Worm (Caenorhabditis elegans): ENCODE results near the gene T26H5.9.

- TF ChIP-seq ztf-29 (GFP tag; IDR thresholded peaks at IDR 0.05) (no peak), klf-2 (GFP tag; conservative IDR thresholded peaks at IDR 0.05) (no peak), med-1 (GFP tag; optimal IDR thresholded peaks at IDR 0.05; ENCODE audit: insufficient read depth) (no peak), tab-1 (GFP tag; IDR thresholded peaks at IDR 0.05) (no peak), flt-1 (GFP tag; IDR thresholded peaks at IDR 0.05) (no peak), cog-1 (tag; optimal IDR thresholded peaks at IDR 0.05) (no peak), ref-1 (GFP tag; conservative IDR thresholded peaks at IDR 0.05) (no peak), T22C8.4 (GFP tag; IDR thresholded peaks at IDR 0.05) (no peak), ztf-23 (GFP tag; IDR thresholded peaks at IDR 0.05) (no peak)
Observed at ce11 chrV:15434647-15435046, 10.1 kb upstream of the T26H5.9 start.
